Fruit fly (Drosophila melanogaster) whole organism, adult: Measurements from ENCODE around the gene CG12398.

ENCODE experiments used
- CG11617 ChIP-seq: fragments of 200-800 bp; sonication (Bioruptor generic); optimal IDR thresholded peaks from 2 replicates; lab custom pipeline; 2017; ENCODE audit warnings: mild to moderate bottlenecking, missing biosample characterization, missing genetic modification reagents, missing genetic modification characterization
- CG12768 ChIP-seq: fragments of 200-800 bp; sonication (Bioruptor generic); optimal IDR thresholded peaks from 2 replicates; lab custom pipeline; 2017; ENCODE audit warnings: missing biosample characterization, missing genetic modification characterization, mild to moderate bottlenecking, moderate library complexity, missing genetic modification reagents
- CG1620 ChIP-seq: fragments of 200-800 bp; sonication (Bioruptor generic); optimal IDR thresholded peaks from 2 replicates; lab custom pipeline; 2016; ENCODE audit warnings: missing biosample characterization, missing genetic modification characterization
- CG5204 ChIP-seq: fragments of 200-800 bp; sonication (Bioruptor generic); optimal IDR thresholded peaks from 2 replicates; lab custom pipeline; 2016; ENCODE audit warnings: missing biosample characterization, missing genetic modification characterization
- Crg-1 ChIP-seq: fragments of 200-800 bp; sonication (Bioruptor generic); optimal IDR thresholded peaks from 2 replicates; lab custom pipeline; 2016; ENCODE audit warnings: missing biosample characterization, missing genetic modification characterization
- Hr96 ChIP-seq: fragments of 200-800 bp; sonication (Bioruptor generic); optimal IDR thresholded peaks from 2 replicates; lab custom pipeline; 2016; ENCODE audit warnings: missing biosample characterization, missing genetic modification characterization
- cnc ChIP-seq, 2 experiments: fragments of >200 bp; optimal IDR thresholded peaks; 2 replicates each; lab custom pipeline; 2017
- ovo ChIP-seq: fragments of 200-800 bp; sonication (Bioruptor generic); optimal IDR thresholded peaks from 2 replicates; lab custom pipeline; 2016; ENCODE audit warnings: missing biosample characterization, missing genetic modification characterization
- tj ChIP-seq: fragments of 200-800 bp; sonication (Bioruptor generic); optimal IDR thresholded peaks from 3 replicates; lab custom pipeline; 2017; ENCODE audit warnings: missing biosample characterization, mild to moderate bottlenecking, missing genetic modification characterization, moderate library complexity
- toe ChIP-seq: fragments of 200-800 bp; sonication (Bioruptor generic); optimal IDR thresholded peaks from 2 replicates; lab custom pipeline; 2016; ENCODE audit warnings: missing biosample characterization, missing genetic modification characterization

DNA sequence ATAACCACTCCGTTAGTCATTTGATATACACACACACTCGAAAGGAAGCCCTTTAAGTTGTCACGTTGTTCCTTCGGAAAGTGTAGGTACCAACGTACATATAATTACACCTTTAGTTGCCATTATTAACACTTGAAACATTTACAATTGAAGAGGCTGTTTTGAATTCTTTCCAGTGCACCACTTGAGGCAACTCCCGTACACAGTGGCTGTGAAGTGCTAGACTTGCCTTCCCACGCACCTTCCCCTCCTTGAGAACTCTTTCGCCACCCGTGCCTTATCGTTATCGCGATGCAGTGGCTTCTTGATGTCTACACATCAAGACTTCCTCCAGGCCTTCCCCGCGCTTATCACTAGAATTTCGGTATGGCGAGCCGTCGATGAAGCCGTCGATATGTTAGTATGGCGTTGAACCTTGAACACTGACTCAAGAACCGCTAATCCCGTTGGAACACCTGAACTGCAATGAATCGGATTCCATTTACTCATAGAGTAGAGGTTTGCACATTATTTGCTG is 37.8 kb upstream of the CG12398 start:
- no peak for TF ChIP-seq CG11617 (GFP tag; lab: Kevin White, UChicago)
- no peak for TF ChIP-seq CG12768 (GFP tag; lab: Kevin White, UChicago)
- peak; percentile 1 for TF ChIP-seq ovo (GFP tag; lab: Kevin White, UChicago)
- no peak for TF ChIP-seq Crg-1 (GFP tag; lab: Kevin White, UChicago)
- TF ChIP-seq cnc (optimal IDR thresholded peaks at IDR 0.05; lab: Kevin White, UChicago): no peak
- no peak for TF ChIP-seq CG5204
- TF ChIP-seq CG1620: no peak
- TF ChIP-seq tj (GFP tag; lab: Kevin White, UChicago): no peak
- no peak for TF ChIP-seq toe (GFP tag; lab: Kevin White, UChicago)
- TF ChIP-seq Hr96: no peak
